Worm (Caenorhabditis elegans) whole organism, L2 larva: Measurements from ENCODE around the gene B0250.18.
A peak's percentile ranks its signal among the peaks of the same experiment; 100 is the strongest.

Source experiments
- C34F6.9 ChIP-seq: fragments of 150-350 bp; optimal IDR thresholded peaks from 2 replicates; lab custom pipeline; 2014; ENCODE audit warnings: missing biosample characterization, missing genetic modification characterization
- F13H6.1 ChIP-seq: sonication (generic microtip); optimal IDR thresholded peaks from 2 replicates; lab custom pipeline; 2016; ENCODE audit warnings: missing genetic modification characterization, missing compliant biosample characterization
- R02D3.7 ChIP-seq: fragments of 150-350 bp; optimal IDR thresholded peaks from 2 replicates; lab custom pipeline; 2014; ENCODE audit warnings: missing biosample characterization, missing genetic modification characterization
- Y55F3AM.14 ChIP-seq: fragments of 200-800 bp; sonication (Bioruptor generic); optimal IDR thresholded peaks from 2 replicates; lab custom pipeline; 2018; ENCODE audit warnings: mild to moderate bottlenecking, missing genetic modification characterization, missing compliant biosample characterization
- ZK546.5 ChIP-seq: sonication (generic microtip); optimal IDR thresholded peaks from 2 replicates; lab custom pipeline; 2017; ENCODE audit warnings: missing biosample characterization, missing genetic modification characterization
- alr-1 ChIP-seq: fragments of 150-350 bp; optimal IDR thresholded peaks from 2 replicates; lab custom pipeline; 2014; ENCODE audit warnings: missing biosample characterization, missing genetic modification characterization
- aly-2 ChIP-seq: fragments of 150-350 bp; optimal IDR thresholded peaks from 2 replicates; lab custom pipeline; 2014; ENCODE audit warnings: missing biosample characterization, missing genetic modification characterization
- blmp-1 ChIP-seq: sonication (generic microtip); optimal IDR thresholded peaks from 2 replicates; lab custom pipeline; 2017; ENCODE audit warnings: missing genetic modification characterization, mild to moderate bottlenecking, missing compliant biosample characterization, antibody characterized with exemption, moderate library complexity; ENCODE audit not compliant: insufficient read depth
- ceh-16 ChIP-seq: fragments of 150-350 bp; optimal IDR thresholded peaks from 2 replicates; lab custom pipeline; 2014; ENCODE audit warnings: missing biosample characterization, missing genetic modification characterization
- ceh-82 ChIP-seq: fragments of 150-350 bp; optimal IDR thresholded peaks from 2 replicates; lab custom pipeline; 2014; ENCODE audit warnings: missing biosample characterization, missing genetic modification characterization
- crh-2 ChIP-seq: sonication (generic microtip); optimal IDR thresholded peaks from 2 replicates; lab custom pipeline; 2017; ENCODE audit warnings: missing biosample characterization, missing genetic modification characterization
- dmd-4 ChIP-seq: sonication (generic microtip); optimal IDR thresholded peaks from 2 replicates; lab custom pipeline; 2017; ENCODE audit warnings: missing biosample characterization, missing genetic modification characterization
- egl-27 ChIP-seq: sonication (generic microtip); optimal IDR thresholded peaks from 3 replicates; lab custom pipeline; 2017; ENCODE audit warnings: missing biosample characterization, missing genetic modification reagents, missing genetic modification characterization
- elt-3 ChIP-seq: sonication (generic microtip); optimal IDR thresholded peaks from 2 replicates; lab custom pipeline; 2017; ENCODE audit warnings: missing biosample characterization, missing genetic modification characterization
- fos-1 ChIP-seq: fragments of 150-350 bp; optimal IDR thresholded peaks from 2 replicates; lab custom pipeline; 2014; ENCODE audit warnings: missing biosample characterization, missing genetic modification characterization
- gmeb-1 ChIP-seq: fragments of 150-350 bp; optimal IDR thresholded peaks from 2 replicates; lab custom pipeline; 2014; ENCODE audit warnings: missing biosample characterization, missing genetic modification characterization
- lin-11 ChIP-seq: fragments of 150-350 bp; sonication (generic microtip); optimal IDR thresholded peaks from 2 replicates; lab custom pipeline; 2014; ENCODE audit warnings: missing biosample characterization, missing genetic modification characterization, inconsistent platforms, mixed read lengths
- lin-39 ChIP-seq: fragments of 150-350 bp; optimal IDR thresholded peaks from 2 replicates; lab custom pipeline; 2014; ENCODE audit warnings: missing biosample characterization, missing genetic modification reagents, missing genetic modification characterization
- lsy-2 ChIP-seq, 2 experiments: fragments of 150-350 bp in 1 of 2; sonication (generic microtip) in 1 of 2; optimal IDR thresholded peaks; 2 replicates each; lab custom pipeline; 2014 to 2017; ENCODE audit warnings: missing biosample characterization in 2 of 2, missing genetic modification characterization in 2 of 2
- mbf-1 ChIP-seq: sonication (generic microtip); optimal IDR thresholded peaks from 2 replicates; lab custom pipeline; 2017; ENCODE audit warnings: missing biosample characterization, missing genetic modification characterization
- mdl-1 ChIP-seq, 2 experiments: fragments of 150-350 bp in 1 of 2; sonication (generic microtip) in 1 of 2; optimal IDR thresholded peaks; 2 replicates each; lab custom pipeline; 2017; ENCODE audit warnings: missing biosample characterization in 2 of 2, missing genetic modification characterization in 2 of 2
- nhr-10 ChIP-seq: sonication (generic microtip); optimal IDR thresholded peaks from 2 replicates; lab custom pipeline; 2017; ENCODE audit warnings: missing biosample characterization, missing genetic modification characterization
- nhr-11 ChIP-seq: fragments of 150-350 bp; optimal IDR thresholded peaks from 2 replicates; lab custom pipeline; 2014; ENCODE audit warnings: missing biosample characterization, missing genetic modification characterization
- nhr-12 ChIP-seq: fragments of 150-350 bp; optimal IDR thresholded peaks from 2 replicates; lab custom pipeline; 2014; ENCODE audit warnings: missing biosample characterization, missing genetic modification characterization
- nhr-129 ChIP-seq: fragments of 150-350 bp; optimal IDR thresholded peaks from 2 replicates; lab custom pipeline; 2014; ENCODE audit warnings: missing biosample characterization, missing genetic modification characterization
- nhr-23 ChIP-seq: fragments of 150-350 bp; optimal IDR thresholded peaks from 2 replicates; lab custom pipeline; 2014; ENCODE audit warnings: missing biosample characterization, missing genetic modification reagents, missing genetic modification characterization
- nhr-25 ChIP-seq: fragments of 150-350 bp; sonication (generic microtip); optimal IDR thresholded peaks from 3 replicates; lab custom pipeline; 2014; ENCODE audit warnings: missing biosample characterization, missing genetic modification characterization
- nhr-77 ChIP-seq: fragments of 150-350 bp; optimal IDR thresholded peaks from 2 replicates; lab custom pipeline; 2014; ENCODE audit warnings: missing biosample characterization, missing genetic modification characterization
- skn-1 ChIP-seq: sonication (generic microtip); optimal IDR thresholded peaks from 2 replicates; lab custom pipeline; 2017; ENCODE audit warnings: missing biosample characterization, missing genetic modification characterization
- sma-3 ChIP-seq: sonication (generic microtip); optimal IDR thresholded peaks from 2 replicates; lab custom pipeline; 2016; ENCODE audit warnings: missing genetic modification reagents, missing genetic modification characterization, missing compliant biosample characterization
- sma-9 ChIP-seq, 2 experiments: fragments of 150-350 bp in 1 of 2; sonication (generic microtip) in 1 of 2; optimal IDR thresholded peaks; 2 replicates each; lab custom pipeline; 2014 to 2016; ENCODE audit warnings: missing genetic modification characterization in 2 of 2, mild to moderate bottlenecking in 1 of 2, missing biosample characterization in 1 of 2, missing compliant biosample characterization in 1 of 2, missing genetic modification reagents in 1 of 2, moderate library complexity in 1 of 2
- snpc-4 ChIP-seq: fragments of 150-350 bp; optimal IDR thresholded peaks from 2 replicates; lab custom pipeline; 2014; ENCODE audit warnings: missing biosample characterization, missing genetic modification characterization
- unc-39 ChIP-seq: fragments of 150-350 bp; optimal IDR thresholded peaks from 2 replicates; lab custom pipeline; 2014; ENCODE audit warnings: missing biosample characterization, missing genetic modification characterization
- unc-55 ChIP-seq: fragments of 150-350 bp; sonication (generic microtip); optimal IDR thresholded peaks from 3 replicates; lab custom pipeline; 2014; ENCODE audit warnings: missing biosample characterization, missing genetic modification reagents, missing genetic modification characterization
- ztf-1 ChIP-seq: fragments of 200-800 bp; sonication (Bioruptor generic); conservative IDR thresholded peaks from 2 replicates; pipeline ENCODE4 v1.3.6; 2022; ENCODE audit warnings: missing genetic modification characterization, missing compliant biosample characterization
- ztf-4 ChIP-seq: fragments of 150-350 bp; optimal IDR thresholded peaks from 2 replicates; lab custom pipeline; 2014; ENCODE audit warnings: missing biosample characterization, missing genetic modification characterization

B0250.18 gene

DNA sequence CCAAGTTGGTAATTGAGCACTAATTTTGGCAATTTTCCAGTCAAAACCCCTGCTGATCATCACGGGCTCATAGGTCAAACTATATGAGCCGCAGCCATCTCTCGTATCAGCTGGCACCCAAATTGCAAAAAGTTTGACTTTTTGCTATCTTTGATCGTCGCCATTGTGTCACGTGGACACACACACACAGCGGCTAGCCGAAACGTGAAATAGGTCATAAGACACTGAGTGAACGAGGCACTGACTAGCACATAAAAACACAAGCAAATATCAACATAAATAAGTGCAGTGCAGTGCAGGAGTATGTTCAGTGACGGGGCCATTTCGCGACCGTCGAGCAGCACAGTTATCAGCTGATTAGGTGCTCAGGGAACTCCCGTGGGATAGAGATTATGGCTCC lies 41.9 kb downstream of the B0250.18 start (continued):
- no peak for TF ChIP-seq ZK546.5 (tag; lab: Kevin White, UChicago)
- no peak for TF ChIP-seq nhr-77 (tag; lab: Kevin White, UChicago)
- TF ChIP-seq crh-2 (tag; lab: Kevin White, UChicago), result peak; percentile 77
- TF ChIP-seq R02D3.7 (tag; lab: Kevin White, UChicago), result no peak
- TF ChIP-seq nhr-12 (tag; lab: Kevin White, UChicago), result no peak
- TF ChIP-seq nhr-10 (tag; lab: Kevin White, UChicago), result no peak
- peak; percentile 57 for TF ChIP-seq egl-27 (tag; lab: Kevin White, UChicago)

- TF ChIP-seq dmd-4 (tag; lab: Kevin White, UChicago) (no peak), ztf-1 (GFP tag; lab: Robert Waterston, UW) (no peak), alr-1 (tag; lab: Kevin White, UChicago) (no peak), Y55F3AM.14 (GFP tag; lab: Kevin White, UChicago) (no peak), nhr-77 (tag; lab: Kevin White, UChicago) (no peak), nhr-129 (peak; percentile 32), ztf-4 (tag; lab: Kevin White, UChicago) (no peak), R02D3.7 (tag; lab: Kevin White, UChicago) (no peak), mdl-1 (tag; optimal IDR thresholded peaks at IDR 0.05; lab: Kevin White, UChicago) (peak; percentile 65 to 73), elt-3 (tag; lab: Kevin White, UChicago) (no peak), snpc-4 (tag; lab: Kevin White, UChicago) (no peak), F13H6.1 (tag; lab: Kevin White, UChicago) (peak; percentile 29), C34F6.9 (tag; lab: Kevin White, UChicago) (peak; percentile 79), unc-55 (GFP tag; lab: Kevin White, UChicago) (peak; percentile 60), lsy-2 (tag; optimal IDR thresholded peaks at IDR 0.05; lab: Kevin White, UChicago) (peak in 1 of 2 experiments; percentile 68), crh-2 (tag; lab: Kevin White, UChicago) (peak; percentile 5), sma-9 (GFP tag; optimal IDR thresholded peaks at IDR 0.05; lab: Kevin White, UChicago) (peak; percentile 76), sma-9 (tag; optimal IDR thresholded peaks at IDR 0.05; lab: Kevin White, UChicago) (no peak), lin-11 (tag; lab: Kevin White, UChicago) (peak; percentile 44), skn-1 (tag; lab: Kevin White, UChicago) (no peak), mbf-1 (tag; lab: Kevin White, UChicago) (no peak), fos-1 (tag; lab: Kevin White, UChicago) (peak; percentile 81)
These were observed 42.9 kb downstream of the B0250.18 start for ce11 chrV:20417809-20418208.

- TF ChIP-seq crh-2 (tag; lab: Kevin White, UChicago) (peak; percentile 62), gmeb-1 (tag; lab: Kevin White, UChicago) (no peak), fos-1 (tag; lab: Kevin White, UChicago) (peak; percentile 19), lsy-2 (tag; optimal IDR thresholded peaks at IDR 0.05; lab: Kevin White, UChicago) (peak in 1 of 2 experiments; percentile 11), unc-55 (GFP tag; lab: Kevin White, UChicago) (no peak)
These were observed 43.9 kb downstream of the B0250.18 start for ce11 chrV:20416790-20417189.

DNA sequence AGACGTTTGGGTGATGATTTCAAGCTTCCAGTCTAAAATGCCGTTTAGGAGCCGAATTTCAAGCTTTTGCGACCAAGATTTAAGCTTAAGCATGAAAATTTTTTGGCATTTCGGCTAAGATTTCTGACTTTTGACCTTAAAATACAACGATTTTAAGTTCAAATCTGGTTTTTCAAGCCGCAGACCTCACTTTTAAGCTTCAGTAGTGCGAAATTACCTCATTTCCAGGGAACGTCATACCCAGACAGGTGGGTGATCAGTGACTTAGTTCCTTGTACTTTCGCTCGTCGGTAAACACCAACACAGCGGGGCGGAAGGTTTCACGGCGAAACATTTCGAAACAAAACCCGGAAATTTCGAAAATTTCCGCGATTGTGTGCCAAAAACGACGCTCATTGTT lies 44.4 kb downstream of the B0250.18 start:
- TF ChIP-seq snpc-4 (tag; lab: Kevin White, UChicago), result no peak
- TF ChIP-seq mbf-1 (tag; lab: Kevin White, UChicago), result no peak
- TF ChIP-seq nhr-11 (tag; lab: Kevin White, UChicago), result no peak
- no peak for TF ChIP-seq elt-3 (tag; lab: Kevin White, UChicago)
- TF ChIP-seq C34F6.9 (tag; lab: Kevin White, UChicago), result peak; percentile 31
- no peak for TF ChIP-seq unc-55 (GFP tag; lab: Kevin White, UChicago)
- no peak for TF ChIP-seq ceh-16 (tag; lab: Kevin White, UChicago)
- TF ChIP-seq ztf-4 (tag; lab: Kevin White, UChicago), result no peak
- no peak for TF ChIP-seq aly-2 (tag; lab: Kevin White, UChicago)
- TF ChIP-seq, all 48 proteins: peak for 1

DNA sequence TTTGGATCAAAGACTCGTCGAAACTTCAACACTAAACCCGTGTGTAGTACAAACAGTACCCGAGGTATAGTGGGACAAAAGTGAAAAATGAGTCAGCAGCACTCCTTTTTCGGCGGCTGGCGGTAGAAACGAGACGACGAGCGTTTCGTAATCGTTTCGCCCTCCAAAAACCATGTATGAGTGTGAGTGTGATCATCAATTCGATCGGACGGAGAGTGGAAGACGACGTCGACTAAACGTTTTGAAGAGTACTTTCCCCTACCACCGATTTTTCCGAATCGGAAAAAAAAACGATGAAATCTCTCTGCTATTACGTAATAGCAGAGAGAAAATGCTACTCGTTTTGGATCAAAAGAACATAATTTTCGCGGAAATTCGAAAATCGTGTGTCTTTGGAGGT lies 45.3 kb downstream of the B0250.18 start:
- TF ChIP-seq unc-55 (GFP tag; lab: Kevin White, UChicago), result no peak
- TF ChIP-seq sma-3 (GFP tag; lab: Kevin White, UChicago), result peak; percentile 16
- TF ChIP-seq nhr-129, result peak; percentile 58
- TF ChIP-seq blmp-1 (tag; lab: Kevin White, UChicago), result peak; percentile 40
- TF ChIP-seq ceh-16 (tag; lab: Kevin White, UChicago), result no peak
- TF ChIP-seq sma-9 (GFP tag; optimal IDR thresholded peaks at IDR 0.05; lab: Kevin White, UChicago), result peak; percentile 17
- TF ChIP-seq sma-9 (tag; optimal IDR thresholded peaks at IDR 0.05; lab: Kevin White, UChicago), result no peak
- TF ChIP-seq lin-39, result no peak
- TF ChIP-seq alr-1 (tag; lab: Kevin White, UChicago), result no peak
- TF ChIP-seq nhr-77 (tag; lab: Kevin White, UChicago), result no peak
- no peak for TF ChIP-seq ceh-82 (tag; lab: Kevin White, UChicago)
- TF ChIP-seq skn-1 (tag; lab: Kevin White, UChicago), result no peak
- no peak for TF ChIP-seq nhr-10 (tag; lab: Kevin White, UChicago)
- peak; percentile 42 for TF ChIP-seq nhr-25
- no peak for TF ChIP-seq ZK546.5 (tag; lab: Kevin White, UChicago)
- no peak for TF ChIP-seq F13H6.1 (tag; lab: Kevin White, UChicago)
- TF ChIP-seq unc-39 (tag; lab: Kevin White, UChicago), result no peak
- TF ChIP-seq C34F6.9 (tag; lab: Kevin White, UChicago), result no peak
- no peak for TF ChIP-seq nhr-23 (tag; lab: Kevin White, UChicago)
- TF ChIP-seq snpc-4 (tag; lab: Kevin White, UChicago), result no peak
- no peak for TF ChIP-seq aly-2 (tag; lab: Kevin White, UChicago)
- peak; percentile 90 for TF ChIP-seq fos-1 (tag; lab: Kevin White, UChicago)
